Fruit fly (Drosophila melanogaster) whole organism, prepupa: ENCODE measurements around the gene CG17199.

Source experiments
- CG11902 ChIP-seq: fragments of 200-800 bp; sonication (Bioruptor generic); optimal IDR thresholded peaks from 3 replicates; lab custom pipeline; 2016; ENCODE audit warnings: missing biosample characterization, missing genetic modification characterization
- CG6163 ChIP-seq: fragments of 200-800 bp; sonication (Bioruptor generic); IDR thresholded peaks from 3 replicates; pipeline ENCODE4 v1.3.6; 2022; ENCODE audit warnings: missing biosample characterization, missing genetic modification characterization
- CG6276 ChIP-seq: fragments of 200-800 bp; sonication (Bioruptor generic); optimal IDR thresholded peaks from 2 replicates; lab custom pipeline; 2017; ENCODE audit warnings: missing biosample characterization, mild to moderate bottlenecking, missing genetic modification characterization
- Ets21C ChIP-seq: fragments of 200-800 bp; sonication (Bioruptor generic); optimal IDR thresholded peaks from 3 replicates; lab custom pipeline; 2016; ENCODE audit warnings: missing biosample characterization, missing genetic modification characterization
- fkh ChIP-seq: fragments of 200-800 bp; sonication (Bioruptor generic); optimal IDR thresholded peaks from 3 replicates; lab custom pipeline; 2017; ENCODE audit warnings: missing biosample characterization, mild to moderate bottlenecking, missing genetic modification characterization, moderate library complexity
- net ChIP-seq: fragments of 200-800 bp; sonication (Bioruptor generic); optimal IDR thresholded peaks from 3 replicates; lab custom pipeline; 2016; ENCODE audit warnings: missing biosample characterization, missing genetic modification characterization
- vri ChIP-seq: fragments of 200-800 bp; sonication (Bioruptor generic); optimal IDR thresholded peaks from 3 replicates; lab custom pipeline; 2016; ENCODE audit warnings: missing biosample characterization, mild to moderate bottlenecking, missing genetic modification characterization

DNA sequence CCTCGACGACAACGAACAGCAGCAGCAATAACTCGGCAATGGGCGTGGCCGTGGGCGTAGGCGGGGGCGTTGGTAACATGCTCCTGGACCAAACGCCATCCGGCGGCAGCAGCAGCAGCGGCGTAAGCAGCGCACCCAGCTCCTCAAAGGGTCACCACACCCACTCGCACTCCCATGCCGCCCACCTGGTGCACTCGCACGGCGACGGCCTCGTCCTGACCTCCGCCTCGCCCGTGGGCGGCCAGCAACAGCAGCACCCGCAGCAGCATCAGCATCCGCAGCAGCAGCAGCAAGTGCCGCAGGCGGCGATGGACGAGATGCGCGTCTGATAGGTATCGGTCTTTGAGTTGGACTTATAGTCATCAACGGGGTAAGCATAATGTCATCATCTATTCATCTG, 28.4 kb upstream of the CG17199 start:
- TF ChIP-seq CG11902 (no peak), Ets21C (no peak), fkh (GFP tag; lab: Kevin White, UChicago) (no peak), net (GFP tag; lab: Kevin White, UChicago) (no peak), CG6163 (GFP tag; lab: Robert Waterston, UW) (no peak), vri (GFP tag; lab: Kevin White, UChicago) (no peak), CG6276 (no peak)
